Worm (Caenorhabditis elegans): Measurements from ENCODE around the gene C28H8.5.

Gene C28H8.5

DNA sequence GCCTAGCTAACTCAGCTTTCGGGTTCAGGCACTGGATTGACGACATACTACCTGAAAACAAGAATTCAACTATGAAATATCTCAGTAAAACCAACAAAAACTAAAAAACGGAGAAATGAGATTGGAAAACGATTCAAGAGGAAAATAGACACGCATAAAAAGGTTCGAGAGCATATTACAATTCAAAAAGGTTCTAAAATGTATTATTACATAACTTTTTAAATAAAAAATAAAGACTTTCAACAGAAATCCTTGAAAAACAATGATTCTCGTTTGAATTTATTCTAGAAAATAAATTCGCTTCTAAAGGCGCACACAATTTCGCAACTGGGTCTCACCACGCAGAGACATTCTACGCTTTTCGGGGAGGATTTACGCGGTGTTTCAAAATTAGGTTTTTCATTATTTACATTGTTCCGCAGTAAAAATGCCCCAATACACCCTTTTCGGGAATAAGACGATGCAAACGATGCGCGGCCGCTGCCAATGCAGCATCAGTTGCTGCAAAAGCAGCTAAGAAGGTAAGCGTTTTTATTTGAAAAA, 28.4 kb upstream of the C28H8.5 start, which contains the start of the genes cct-6 and alh-9 (continued):
- TF ChIP-seq C34B4.2 (tag; optimal IDR thresholded peaks at IDR 0.05) (no peak), C16A3.4 (tag; optimal IDR thresholded peaks at IDR 0.05) (peak; percentile 88), efl-1 (optimal IDR thresholded peaks at IDR 0.05) (peak; percentile 85 to 96), efl-1 (GFP tag; optimal IDR thresholded peaks at IDR 0.05 in 1 of 2) (peak; percentile 96 to 99), zip-4 (GFP tag; optimal IDR thresholded peaks at IDR 0.05) (peak; percentile 33), elt-2 (tag; optimal IDR thresholded peaks at IDR 0.05) (peak; percentile 38), lin-14 (GFP tag; optimal IDR thresholded peaks at IDR 0.05) (peak; percentile 79), unc-130 (tag; optimal IDR thresholded peaks at IDR 0.05) (peak; percentile 88), egl-27 (tag; optimal IDR thresholded peaks at IDR 0.05) (no peak), pax-3 (tag; optimal IDR thresholded peaks at IDR 0.05) (no peak), fkh-8 (tag; optimal IDR thresholded peaks at IDR 0.05) (peak; percentile 75), F16B12.6 (tag; optimal IDR thresholded peaks at IDR 0.05) (peak; percentile 53), vab-15 (tag; optimal IDR thresholded peaks at IDR 0.05) (no peak), efl-3 (GFP tag; optimal IDR thresholded peaks at IDR 0.05) (no peak), nhr-20 (tag; optimal IDR thresholded peaks at IDR 0.05) (peak; percentile 84), ceh-90 (tag; optimal IDR thresholded peaks at IDR 0.05) (peak; percentile 7), unc-86 (tag; optimal IDR thresholded peaks at IDR 0.05) (peak; percentile 69), ceh-8 (GFP tag; optimal IDR thresholded peaks at IDR 0.05) (no peak), sptf-1 (tag; optimal IDR thresholded peaks at IDR 0.05) (no peak), ces-1 (GFP tag; optimal IDR thresholded peaks at IDR 0.05) (no peak), sox-4 (tag; optimal IDR thresholded peaks at IDR 0.05) (no peak), tbx-2 (tag; optimal IDR thresholded peaks at IDR 0.05) (peak; percentile 76), lin-13 (GFP tag; optimal IDR thresholded peaks at IDR 0.05) (peak; percentile 83), ztf-11 (tag; optimal IDR thresholded peaks at IDR 0.05) (peak in 1 of 2 experiments; percentile 8), jun-1 (tag; optimal IDR thresholded peaks at IDR 0.05) (peak; percentile 65), mef-2 (tag; optimal IDR thresholded peaks at IDR 0.05) (no peak), dsc-1 (tag; optimal IDR thresholded peaks at IDR 0.05) (peak; percentile 59), xbp-1 (tag; optimal IDR thresholded peaks at IDR 0.05) (peak; percentile 81), nhr-12 (tag; optimal IDR thresholded peaks at IDR 0.05) (no peak), nhr-90 (tag; optimal IDR thresholded peaks at IDR 0.05; ENCODE audit: poor library complexity) (peak; percentile 65), ztf-4 (tag; optimal IDR thresholded peaks at IDR 0.05) (peak; percentile 61), zag-1 (tag; optimal IDR thresholded peaks at IDR 0.05) (no peak), isw-1 (GFP tag; IDR thresholded peaks at IDR 0.05) (peak; percentile 81), nhr-85 (tag) (peak; percentile 82), ceh-63 (GFP tag; optimal IDR thresholded peaks at IDR 0.05) (no peak), lin-39 (tag; optimal IDR thresholded peaks at IDR 0.05) (peak; percentile 33), lsy-2 (tag; optimal IDR thresholded peaks at IDR 0.05) (peak; percentile 86 to 95), grh-1 (GFP tag; IDR thresholded peaks at IDR 0.05) (peak; percentile 56), egl-13 (tag; optimal IDR thresholded peaks at IDR 0.05) (peak; percentile 42), lin-15B (tag; optimal IDR thresholded peaks at IDR 0.05) (peak; percentile 73), nhr-47 (tag; optimal IDR thresholded peaks at IDR 0.05) (peak; percentile 81), hlh-17 (GFP tag; optimal IDR thresholded peaks at IDR 0.05; ENCODE audit: borderline replicate concordance) (no peak), pqm-1 (tag; optimal IDR thresholded peaks at IDR 0.05) (no peak), unc-30 (tag; optimal IDR thresholded peaks at IDR 0.05) (no peak), blmp-1 (tag; optimal IDR thresholded peaks at IDR 0.05) (peak; percentile 87), lir-3 (tag; optimal IDR thresholded peaks at IDR 0.05; ENCODE audit: poor library complexity) (peak; percentile 42), sup-37 (GFP tag; optimal IDR thresholded peaks at IDR 0.05) (no peak), fos-1 (tag; optimal IDR thresholded peaks at IDR 0.05) (peak; percentile 62), rnt-1 (tag; optimal IDR thresholded peaks at IDR 0.05) (peak; percentile 81), tlp-1 (tag; optimal IDR thresholded peaks at IDR 0.05) (no peak), mab-9 (GFP tag; IDR thresholded peaks at IDR 0.05) (no peak), aly-2 (tag; optimal IDR thresholded peaks at IDR 0.05) (peak; percentile 15), fkh-10 (GFP tag; optimal IDR thresholded peaks at IDR 0.05) (peak; percentile 28)

Data from whole organism, L1 larva.